Worm (Caenorhabditis elegans) whole organism, early embryonic: ENCODE data around the gene fut-2.

Experiments
- B0310.2 ChIP-seq: sonication (generic microtip); optimal IDR thresholded peaks from 2 replicates; lab custom pipeline; 2016; ENCODE audit warnings: mild to moderate bottlenecking, missing genetic modification characterization, missing compliant biosample characterization
- aly-1 ChIP-seq: sonication (generic microtip); optimal IDR thresholded peaks from 2 replicates; lab custom pipeline; 2016; ENCODE audit warnings: missing genetic modification characterization, missing compliant biosample characterization
- ama-1 ChIP-seq: fragments of 150-350 bp; optimal IDR thresholded peaks from 2 replicates; lab custom pipeline; 2014
- ceh-36 ChIP-seq: sonication (generic microtip); optimal IDR thresholded peaks from 2 replicates; lab custom pipeline; 2016; ENCODE audit warnings: missing genetic modification characterization, inconsistent platforms, missing compliant biosample characterization
- ets-7 ChIP-seq: sonication (generic microtip); optimal IDR thresholded peaks from 2 replicates; lab custom pipeline; 2016; ENCODE audit warnings: missing genotype, missing genetic modification characterization, missing compliant biosample characterization
- hmg-4 ChIP-seq: fragments of 200-800 bp; sonication (Bioruptor generic); optimal IDR thresholded peaks from 2 replicates; lab custom pipeline; 2018; ENCODE audit warnings: mild to moderate bottlenecking, missing genetic modification characterization, missing compliant biosample characterization
- pes-1 ChIP-seq: fragments of 200-800 bp; sonication (Bioruptor generic); IDR thresholded peaks from 2 replicates; pipeline ENCODE4 v1.3.6; 2022; ENCODE audit warnings: missing genetic modification reagents, missing genetic modification characterization, missing compliant biosample characterization
- scrt-1 ChIP-seq: fragments of 200-800 bp; sonication (Bioruptor generic); IDR thresholded peaks from 2 replicates; pipeline ENCODE4 v1.3.6; 2022; ENCODE audit warnings: missing genetic modification characterization, missing compliant biosample characterization
- sea-1 ChIP-seq: fragments of 200-800 bp; sonication (Bioruptor generic); conservative IDR thresholded peaks from 2 replicates; pipeline ENCODE4 v1.3.6; 2022; ENCODE audit warnings: missing genetic modification characterization, missing compliant biosample characterization
- tbx-11 ChIP-seq: fragments of 200-800 bp; sonication (Bioruptor generic); IDR thresholded peaks from 2 replicates; pipeline ENCODE4 v1.3.6; 2022; ENCODE audit warnings: missing genetic modification characterization, missing compliant biosample characterization
- tbx-37 ChIP-seq: fragments of 200-800 bp; sonication (Bioruptor generic); conservative IDR thresholded peaks from 2 replicates; pipeline ENCODE4 v1.3.6; 2022; ENCODE audit warnings: missing genetic modification reagents, missing genetic modification characterization, missing compliant biosample characterization
- tra-4 ChIP-seq: sonication (generic microtip); optimal IDR thresholded peaks from 2 replicates; lab custom pipeline; 2017; ENCODE audit warnings: missing genetic modification characterization, missing compliant biosample characterization

ce11 chrV:6611058-6611457 lies 35.4 kb upstream of the fut-2 start, which contains the start of gene gon-14:
- TF ChIP-seq B0310.2: no peak
- TF ChIP-seq ama-1 (lab: Kevin White, UChicago): no peak
- TF ChIP-seq ets-7 (tag; lab: Kevin White, UChicago): no peak
- TF ChIP-seq tra-4 (tag; lab: Kevin White, UChicago): no peak
- TF ChIP-seq scrt-1 (GFP tag; lab: Robert Waterston, UW): no peak
- no peak for TF ChIP-seq ceh-36 (tag; lab: Kevin White, UChicago)
- no peak for TF ChIP-seq aly-1 (tag; lab: Kevin White, UChicago)
- TF ChIP-seq tbx-37 (GFP tag; lab: Robert Waterston, UW): no peak
- TF ChIP-seq hmg-4: no peak
- TF ChIP-seq sea-1: no peak
- TF ChIP-seq tbx-11 (GFP tag; lab: Robert Waterston, UW): no peak
- TF ChIP-seq pes-1: no peak
